Worm (Caenorhabditis elegans) whole organism, L1 larva: ENCODE results near the gene Y55F3AR.2.

ENCODE experiments used
- C04F5.9 ChIP-seq: sonication (generic microtip); optimal IDR thresholded peaks from 2 replicates; lab custom pipeline; 2016; ENCODE audit warnings: missing genetic modification characterization, missing compliant biosample characterization
- C16A3.4 ChIP-seq: fragments of 150-350 bp; optimal IDR thresholded peaks from 2 replicates; lab custom pipeline; 2014; ENCODE audit warnings: missing biosample characterization, missing genetic modification characterization
- C34B4.2 ChIP-seq: sonication (generic microtip); optimal IDR thresholded peaks from 2 replicates; lab custom pipeline; 2017; ENCODE audit warnings: mild to moderate bottlenecking, missing genetic modification characterization, missing compliant biosample characterization
- Y116A8C.19 ChIP-seq: sonication (generic microtip); optimal IDR thresholded peaks from 2 replicates; lab custom pipeline; 2016; ENCODE audit warnings: missing compliant biosample characterization, missing genetic modification characterization, borderline replicate concordance
- aha-1 ChIP-seq: fragments of 150-350 bp; optimal IDR thresholded peaks from 2 replicates; lab custom pipeline; 2014; ENCODE audit warnings: missing biosample characterization, missing genetic modification characterization
- alr-1 ChIP-seq: fragments of 200-800 bp; sonication (Bioruptor generic); optimal IDR thresholded peaks from 2 replicates; lab custom pipeline; 2018; ENCODE audit warnings: borderline replicate concordance, mild to moderate bottlenecking, missing genetic modification characterization, missing compliant biosample characterization
- ceh-8 ChIP-seq: fragments of 200-800 bp; sonication (Bioruptor generic); optimal IDR thresholded peaks from 2 replicates; lab custom pipeline; 2018; ENCODE audit warnings: mild to moderate bottlenecking, missing genetic modification characterization, moderate library complexity, missing compliant biosample characterization
- ceh-88 ChIP-seq: fragments of 200-800 bp; sonication (Bioruptor generic); IDR thresholded peaks from 2 replicates; pipeline ENCODE4 v1.3.6; 2022; ENCODE audit warnings: missing genetic modification characterization, missing compliant biosample characterization
- ceh-90 ChIP-seq: sonication (generic microtip); optimal IDR thresholded peaks from 2 replicates; lab custom pipeline; 2016; ENCODE audit warnings: missing genetic modification characterization, missing compliant biosample characterization
- ces-1 ChIP-seq: fragments of 150-350 bp; optimal IDR thresholded peaks from 2 replicates; lab custom pipeline; 2014; ENCODE audit warnings: missing biosample characterization, missing genetic modification reagents, missing genetic modification characterization
- egl-13 ChIP-seq: sonication (generic microtip); optimal IDR thresholded peaks from 2 replicates; lab custom pipeline; 2016; ENCODE audit warnings: missing genotype, missing genetic modification reagents, missing genetic modification characterization, missing compliant biosample characterization
- elt-2 ChIP-seq: sonication (generic microtip); optimal IDR thresholded peaks from 2 replicates; lab custom pipeline; 2016; ENCODE audit warnings: missing genetic modification characterization, mild to moderate bottlenecking, inconsistent platforms, missing compliant biosample characterization, missing genetic modification reagents
- elt-3 ChIP-seq, 6 experiments: fragments of 150-350 bp in 1 of 6; sonication (generic microtip); optimal IDR thresholded peaks; 2 replicates each; lab custom pipeline; 2017 to 2018; ENCODE audit warnings: missing biosample characterization in 6 of 6, missing genetic modification characterization in 6 of 6, inconsistent platforms in 1 of 6
- ets-5 ChIP-seq: fragments of 200-800 bp; sonication (Bioruptor generic); IDR thresholded peaks from 2 replicates; pipeline ENCODE4 v1.3.6; 2022; ENCODE audit warnings: missing genetic modification characterization, missing compliant biosample characterization
- fkh-10 ChIP-seq: sonication (generic microtip); optimal IDR thresholded peaks from 2 replicates; lab custom pipeline; 2017; ENCODE audit warnings: missing biosample characterization, missing genetic modification reagents, missing genetic modification characterization
- fkh-4 ChIP-seq: sonication (generic microtip); optimal IDR thresholded peaks from 2 replicates; lab custom pipeline; 2016; ENCODE audit warnings: missing compliant biosample characterization, missing genetic modification characterization, borderline replicate concordance
- hlh-17 ChIP-seq: fragments of 200-800 bp; sonication (Bioruptor generic); optimal IDR thresholded peaks from 2 replicates; lab custom pipeline; 2018; ENCODE audit warnings: missing genetic modification characterization, mild to moderate bottlenecking, missing compliant biosample characterization, moderate library complexity, borderline replicate concordance
- hlh-4 ChIP-seq: sonication (generic microtip); optimal IDR thresholded peaks from 2 replicates; lab custom pipeline; 2016; ENCODE audit warnings: mild to moderate bottlenecking, missing genetic modification characterization, missing compliant biosample characterization
- irx-1 ChIP-seq: sonication (generic microtip); optimal IDR thresholded peaks from 2 replicates; lab custom pipeline; 2016; ENCODE audit warnings: missing genetic modification characterization, missing compliant biosample characterization
- isw-1 ChIP-seq: fragments of 200-800 bp; sonication (Bioruptor generic); IDR thresholded peaks from 2 replicates; pipeline ENCODE4 v1.3.6; 2022; ENCODE audit warnings: missing genetic modification characterization, missing compliant biosample characterization
- jun-1 ChIP-seq: fragments of 150-350 bp; optimal IDR thresholded peaks from 2 replicates; lab custom pipeline; 2014; ENCODE audit warnings: missing biosample characterization, missing genetic modification reagents, missing genetic modification characterization
- lin-14 ChIP-seq: fragments of 200-800 bp; sonication (Bioruptor generic); optimal IDR thresholded peaks from 2 replicates; lab custom pipeline; 2018; ENCODE audit warnings: mild to moderate bottlenecking, missing genetic modification characterization, moderate library complexity, missing compliant biosample characterization
- lin-15B ChIP-seq: fragments of 150-350 bp; sonication (generic microtip); optimal IDR thresholded peaks from 3 replicates; lab custom pipeline; 2014; ENCODE audit warnings: missing biosample characterization, missing genetic modification characterization
- lin-35 ChIP-seq, 2 experiments: fragments of 150-350 bp; optimal IDR thresholded peaks; 2 replicates each; lab custom pipeline; 2014; ENCODE audit warnings: missing biosample characterization in 2 of 2, missing genetic modification characterization in 2 of 2, missing genetic modification reagents in 2 of 2
- lin-39 ChIP-seq: fragments of 150-350 bp; optimal IDR thresholded peaks from 2 replicates; lab custom pipeline; 2014; ENCODE audit warnings: missing biosample characterization, missing genetic modification reagents, missing genetic modification characterization
- lir-3 ChIP-seq: sonication (generic microtip); optimal IDR thresholded peaks from 2 replicates; lab custom pipeline; 2016; ENCODE audit warnings: mild to moderate bottlenecking, missing genetic modification characterization, moderate library complexity, missing compliant biosample characterization; ENCODE audit not compliant: poor library complexity
- lsy-2 ChIP-seq, 2 experiments: fragments of 150-350 bp; optimal IDR thresholded peaks; 2 replicates each; lab custom pipeline; 2014; ENCODE audit warnings: missing biosample characterization in 2 of 2, missing genetic modification characterization in 2 of 2
- mab-9 ChIP-seq: fragments of 200-800 bp; sonication (Bioruptor generic); IDR thresholded peaks from 2 replicates; pipeline ENCODE4 v1.3.6; 2022; ENCODE audit warnings: missing genetic modification reagents, missing genetic modification characterization, missing compliant biosample characterization
- mdl-1 ChIP-seq, 2 experiments: fragments of 150-350 bp; optimal IDR thresholded peaks; 2 replicates each; lab custom pipeline; 2014 to 2017; ENCODE audit warnings: missing biosample characterization in 2 of 2, missing genetic modification characterization in 2 of 2, inconsistent platforms in 1 of 2
- mef-2 ChIP-seq: fragments of 150-350 bp; optimal IDR thresholded peaks from 2 replicates; lab custom pipeline; 2014; ENCODE audit warnings: missing biosample characterization, missing genetic modification characterization
- mep-1 ChIP-seq: fragments of 150-350 bp; optimal IDR thresholded peaks from 2 replicates; lab custom pipeline; 2014; ENCODE audit warnings: missing biosample characterization, missing genetic modification characterization
- nhr-11 ChIP-seq: fragments of 150-350 bp; optimal IDR thresholded peaks from 2 replicates; lab custom pipeline; 2014; ENCODE audit warnings: missing biosample characterization, missing genetic modification characterization
- nhr-12 ChIP-seq: sonication (generic microtip); optimal IDR thresholded peaks from 2 replicates; lab custom pipeline; 2017; ENCODE audit warnings: missing biosample characterization, missing genetic modification characterization
- nhr-19 ChIP-seq: fragments of 200-800 bp; sonication (Bioruptor generic); conservative IDR thresholded peaks from 2 replicates; pipeline ENCODE4 v1.3.6; 2022; ENCODE audit warnings: missing genetic modification characterization, missing compliant biosample characterization
- nhr-237 ChIP-seq: fragments of 150-350 bp; optimal IDR thresholded peaks from 2 replicates; lab custom pipeline; 2014; ENCODE audit warnings: missing biosample characterization, missing genetic modification characterization
- nhr-71 ChIP-seq: sonication (generic microtip); optimal IDR thresholded peaks from 2 replicates; lab custom pipeline; 2016; ENCODE audit warnings: mild to moderate bottlenecking, missing genetic modification characterization, moderate library complexity, missing compliant biosample characterization
- nhr-77 ChIP-seq: fragments of 150-350 bp; optimal IDR thresholded peaks from 2 replicates; lab custom pipeline; 2014; ENCODE audit warnings: missing biosample characterization, missing genetic modification characterization
- nhr-84 ChIP-seq: sonication (generic microtip); optimal IDR thresholded peaks from 2 replicates; lab custom pipeline; 2017; ENCODE audit warnings: missing biosample characterization, missing genetic modification characterization
- pag-3 ChIP-seq: sonication (generic microtip); optimal IDR thresholded peaks from 2 replicates; lab custom pipeline; 2017; ENCODE audit warnings: missing genetic modification characterization, mild to moderate bottlenecking, missing compliant biosample characterization, antibody characterized with exemption, borderline replicate concordance; ENCODE audit not compliant: insufficient read depth
- pax-3 ChIP-seq: fragments of 200-800 bp; sonication (Bioruptor generic); optimal IDR thresholded peaks from 2 replicates; lab custom pipeline; 2018; ENCODE audit warnings: mild to moderate bottlenecking, missing genetic modification characterization, moderate library complexity, missing compliant biosample characterization
- pqm-1 ChIP-seq: sonication (generic microtip); optimal IDR thresholded peaks from 3 replicates; lab custom pipeline; 2017; ENCODE audit warnings: missing biosample characterization, missing genetic modification characterization
- rnt-1 ChIP-seq: sonication (generic microtip); optimal IDR thresholded peaks from 2 replicates; lab custom pipeline; 2016; ENCODE audit warnings: mild to moderate bottlenecking, missing genetic modification characterization, moderate library complexity, missing compliant biosample characterization
- sox-4 ChIP-seq: sonication (generic microtip); optimal IDR thresholded peaks from 2 replicates; lab custom pipeline; 2016; ENCODE audit warnings: missing genetic modification characterization, missing compliant biosample characterization
- sptf-1 ChIP-seq: fragments of 150-350 bp; optimal IDR thresholded peaks from 2 replicates; lab custom pipeline; 2014; ENCODE audit warnings: missing biosample characterization, missing genetic modification characterization
- sup-37 ChIP-seq: fragments of 200-800 bp; sonication (Bioruptor generic); optimal IDR thresholded peaks from 2 replicates; lab custom pipeline; 2018; ENCODE audit warnings: mild to moderate bottlenecking, missing genetic modification characterization, missing compliant biosample characterization
- tbx-2 ChIP-seq: sonication (generic microtip); optimal IDR thresholded peaks from 2 replicates; lab custom pipeline; 2016; ENCODE audit warnings: missing genetic modification characterization, missing compliant biosample characterization
- tlp-1 ChIP-seq: fragments of 150-350 bp; optimal IDR thresholded peaks from 2 replicates; lab custom pipeline; 2014; ENCODE audit warnings: missing biosample characterization, missing genetic modification characterization
- unc-30 ChIP-seq: sonication (generic microtip); optimal IDR thresholded peaks from 2 replicates; lab custom pipeline; 2017; ENCODE audit warnings: missing biosample characterization, missing genetic modification characterization
- unc-62 ChIP-seq: fragments of 150-350 bp; optimal IDR thresholded peaks from 2 replicates; lab custom pipeline; 2014; ENCODE audit warnings: missing biosample characterization, missing genetic modification reagents, missing genetic modification characterization
- zag-1 ChIP-seq: fragments of 150-350 bp; optimal IDR thresholded peaks from 2 replicates; lab custom pipeline; 2014; ENCODE audit warnings: missing biosample characterization, missing genetic modification characterization
- zip-4 ChIP-seq: fragments of 200-800 bp; sonication (Bioruptor generic); optimal IDR thresholded peaks from 2 replicates; lab custom pipeline; 2018; ENCODE audit warnings: mild to moderate bottlenecking, missing genetic modification characterization, moderate library complexity, missing compliant biosample characterization
- ztf-4 ChIP-seq: fragments of 150-350 bp; optimal IDR thresholded peaks from 2 replicates; lab custom pipeline; 2014; ENCODE audit warnings: missing biosample characterization, missing genetic modification characterization

The Y55F3AR.2 gene

DNA sequence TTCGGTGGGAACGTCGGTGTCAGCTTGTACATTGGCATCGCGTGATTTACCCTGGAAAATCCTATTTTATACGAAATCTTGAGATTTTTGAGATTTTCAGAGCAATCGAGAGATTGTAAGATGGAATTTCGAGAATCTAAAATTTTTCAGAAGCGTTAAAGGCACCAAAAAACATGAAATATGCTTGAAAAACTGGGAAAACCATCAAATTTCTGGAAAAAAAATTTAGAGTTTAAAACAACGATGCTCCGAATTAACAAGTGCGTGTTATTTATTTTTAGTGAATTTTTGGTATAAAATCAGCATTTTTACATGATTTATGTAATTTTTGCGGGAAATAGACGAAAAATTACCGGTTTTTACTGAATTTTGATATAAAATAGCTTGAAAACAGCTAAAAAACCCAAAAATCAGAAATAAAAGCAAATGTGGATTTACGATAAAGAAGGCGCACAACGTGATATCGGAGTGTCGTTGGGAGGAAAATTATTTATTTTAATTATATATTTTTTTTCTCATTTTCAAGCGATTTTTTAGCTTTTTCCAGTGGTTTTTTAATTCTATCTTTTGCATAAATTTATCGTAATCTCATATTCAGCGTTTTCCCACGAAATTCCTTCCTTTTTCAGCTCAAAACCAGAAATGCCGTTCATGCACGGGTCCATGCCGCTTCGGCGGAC, 37.9 kb upstream of the Y55F3AR.2 start, which contains the start of the genes Y55F3AM.13 and mrps-25:
Gene Y55F3AM.13 (minus strand): TSS at position 51 of the 680 bp plus-strand sequence.
Gene mrps-25 (plus strand): TSS at position 630 of the 680 bp plus-strand sequence.
- TF ChIP-seq C16A3.4 (tag; lab: Kevin White, UChicago): peak; percentile 20
- TF ChIP-seq nhr-19 (GFP tag; lab: Robert Waterston, UW): peak; percentile 42; the same call in 1 of the 2 replicates
- TF ChIP-seq nhr-77: no peak
- TF ChIP-seq lin-15B: peak; percentile 48
- TF ChIP-seq pag-3 (tag; lab: Kevin White, UChicago): no peak
- no peak for TF ChIP-seq jun-1 (tag; lab: Kevin White, UChicago)
- TF ChIP-seq elt-3 (tag; optimal IDR thresholded peaks at IDR 0.05; lab: Kevin White, UChicago): peak in 1 of 6 experiments; percentile 5
- TF ChIP-seq lir-3 (tag; lab: Kevin White, UChicago): no peak
- no peak for TF ChIP-seq pax-3 (tag; lab: Kevin White, UChicago)
- TF ChIP-seq irx-1 (tag; lab: Kevin White, UChicago): peak; percentile 32
- no peak for TF ChIP-seq ets-5 (GFP tag; lab: Robert Waterston, UW)
- no peak for TF ChIP-seq C34B4.2 (tag; lab: Kevin White, UChicago)
- TF ChIP-seq Y116A8C.19 (tag; lab: Kevin White, UChicago): no peak
- TF ChIP-seq nhr-237: no peak
- TF ChIP-seq C04F5.9: peak; percentile 63
- TF ChIP-seq zip-4: no peak
- no peak for TF ChIP-seq ces-1 (GFP tag; lab: Kevin White, UChicago)
- TF ChIP-seq hlh-4 (tag; lab: Kevin White, UChicago): no peak
- no peak for TF ChIP-seq ceh-8 (GFP tag; lab: Kevin White, UChicago)
- no peak for TF ChIP-seq nhr-71 (tag; lab: Kevin White, UChicago)
- TF ChIP-seq mep-1 (tag; lab: Kevin White, UChicago): no peak
- TF ChIP-seq rnt-1 (tag; lab: Kevin White, UChicago): no peak
- TF ChIP-seq ztf-4: no peak
- TF ChIP-seq unc-62: no peak
- TF ChIP-seq isw-1 (GFP tag; lab: Robert Waterston, UW): peak; percentile 78
- no peak for TF ChIP-seq mab-9 (GFP tag; lab: Robert Waterston, UW)
- peak; percentile 75 to 83 for TF ChIP-seq lsy-2 (tag; optimal IDR thresholded peaks at IDR 0.05; lab: Kevin White, UChicago)
- peak; percentile 5 for TF ChIP-seq lin-39 (tag; lab: Kevin White, UChicago)
- TF ChIP-seq elt-2: peak; percentile 36
- TF ChIP-seq unc-30: no peak
- TF ChIP-seq mdl-1 (tag; optimal IDR thresholded peaks at IDR 0.05; lab: Kevin White, UChicago): no peak
- TF ChIP-seq lin-14: no peak
- TF ChIP-seq hlh-17 (GFP tag; lab: Kevin White, UChicago): no peak
- TF ChIP-seq fkh-4 (tag; lab: Kevin White, UChicago): no peak
- TF ChIP-seq tbx-2 (tag; lab: Kevin White, UChicago): peak; percentile 69
- no peak for TF ChIP-seq nhr-11
- TF ChIP-seq mef-2: no peak
- TF ChIP-seq lin-35 (GFP tag; optimal IDR thresholded peaks at IDR 0.05; lab: Kevin White, UChicago): peak; percentile 37 to 46
- TF ChIP-seq zag-1 (tag; lab: Kevin White, UChicago): no peak
- peak; percentile 25; the same call in 1 of the 2 replicates for TF ChIP-seq ceh-88 (GFP tag; lab: Robert Waterston, UW)
- TF ChIP-seq nhr-12 (tag; lab: Kevin White, UChicago): no peak
- TF ChIP-seq egl-13 (tag; lab: Kevin White, UChicago): no peak
- no peak for TF ChIP-seq tlp-1 (tag; lab: Kevin White, UChicago)
- no peak for TF ChIP-seq sup-37 (GFP tag; lab: Kevin White, UChicago)
- no peak for TF ChIP-seq sox-4 (tag; lab: Kevin White, UChicago)
- no peak for TF ChIP-seq nhr-84 (tag; lab: Kevin White, UChicago)
- TF ChIP-seq alr-1 (tag; lab: Kevin White, UChicago): no peak
- no peak for TF ChIP-seq sptf-1 (tag; lab: Kevin White, UChicago)
- no peak for TF ChIP-seq ceh-90 (tag; lab: Kevin White, UChicago)
- no peak for TF ChIP-seq pqm-1 (tag; lab: Kevin White, UChicago)
- TF ChIP-seq fkh-10 (GFP tag; lab: Kevin White, UChicago): no peak
- no peak for TF ChIP-seq aha-1 (tag; lab: Kevin White, UChicago)
